Fruit fly (Drosophila melanogaster) whole organism, prepupa: ENCODE data around the gene CG11790.

Experiments used
- Blimp-1 ChIP-seq: fragments of 200-800 bp; sonication (Bioruptor generic); optimal IDR thresholded peaks from 3 replicates; lab custom pipeline; 2017; ENCODE audit warnings: missing biosample characterization, missing genetic modification characterization, mild to moderate bottlenecking, moderate library complexity, missing genetic modification reagents
- CG6808 ChIP-seq: fragments of 200-800 bp; sonication (Bioruptor generic); optimal IDR thresholded peaks from 3 replicates; lab custom pipeline; 2017; ENCODE audit warnings: missing biosample characterization, missing genetic modification characterization, mild to moderate bottlenecking, moderate library complexity, missing genetic modification reagents
- CG9139 ChIP-seq: fragments of 200-800 bp; sonication (Bioruptor generic); optimal IDR thresholded peaks from 3 replicates; lab custom pipeline; 2017; ENCODE audit warnings: missing biosample characterization, mild to moderate bottlenecking, missing genetic modification characterization
- Eip75B ChIP-seq: fragments of 200-800 bp; sonication (Bioruptor generic); optimal IDR thresholded peaks from 3 replicates; lab custom pipeline; 2016; ENCODE audit warnings: missing biosample characterization, missing genetic modification characterization
- Eip78C ChIP-seq: fragments of 200-800 bp; sonication (Bioruptor generic); peaks from one replicate; lab custom pipeline; 2016; ENCODE audit warnings: missing biosample characterization, missing genetic modification characterization
- Lpt ChIP-seq: fragments of 200-800 bp; sonication (Bioruptor generic); optimal IDR thresholded peaks from 3 replicates; lab custom pipeline; 2016; ENCODE audit warnings: missing biosample characterization, missing genetic modification characterization
- esn ChIP-seq: fragments of 200-800 bp; sonication (Bioruptor generic); optimal IDR thresholded peaks from 2 replicates; lab custom pipeline; 2016; ENCODE audit warnings: missing biosample characterization, mild to moderate bottlenecking, missing genetic modification characterization, moderate library complexity
- vri ChIP-seq: fragments of 200-800 bp; sonication (Bioruptor generic); optimal IDR thresholded peaks from 3 replicates; lab custom pipeline; 2016; ENCODE audit warnings: missing biosample characterization, mild to moderate bottlenecking, missing genetic modification characterization

- TF ChIP-seq Eip78C (GFP tag; lab: Kevin White, UChicago), result no peak
- no peak for TF ChIP-seq Lpt (GFP tag; lab: Kevin White, UChicago)
- TF ChIP-seq CG6808, result no peak
- no peak for TF ChIP-seq CG9139 (GFP tag; lab: Kevin White, UChicago)
- no peak for TF ChIP-seq Eip75B (GFP tag; lab: Kevin White, UChicago)
- peak; percentile 69 for TF ChIP-seq vri (GFP tag; lab: Kevin White, UChicago)
- TF ChIP-seq esn (GFP tag; lab: Kevin White, UChicago), result peak; percentile 81
- TF ChIP-seq Blimp-1 (GFP tag; lab: Kevin White, UChicago), result peak; percentile 32
These were observed 20.0 kb upstream of the CG11790 start for dm6 chr3R:25027281-25028219.
